Worm (Caenorhabditis elegans): ENCODE results near the gene vamp-7.

DNA sequence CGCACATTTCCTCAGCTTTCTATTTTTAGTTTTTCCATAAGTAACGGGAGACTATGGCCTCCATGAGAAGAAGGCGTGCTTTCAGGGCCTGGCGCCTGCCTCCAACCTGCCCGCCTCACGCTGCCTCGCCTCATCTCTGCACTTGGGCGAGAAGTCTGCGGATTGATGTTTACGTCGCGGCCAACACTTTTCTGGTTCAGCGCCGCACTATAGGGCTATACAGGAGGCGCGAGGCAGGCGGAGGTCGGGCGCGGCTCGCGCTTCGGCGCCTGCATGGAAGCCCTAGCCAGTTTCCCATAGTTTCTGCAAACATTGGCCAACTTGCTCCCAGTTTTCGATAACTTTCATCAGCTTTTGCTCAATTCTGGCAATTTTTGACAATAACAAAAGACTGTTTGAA is 34.7 kb upstream of the vamp-7 start:
- TF ChIP-seq ama-1 (optimal IDR thresholded peaks at IDR 0.05) (no peak), pha-4 (GFP tag; IDR thresholded peaks at IDR 0.05) (peak; percentile 29; the same call in 1 of the 2 replicates), pha-4 (tag; optimal IDR thresholded peaks at IDR 0.05) (no peak), lsy-2 (tag; optimal IDR thresholded peaks at IDR 0.05) (no peak), hlh-30 (tag; optimal IDR thresholded peaks at IDR 0.05; ENCODE audit: insufficient read depth) (no peak), lin-39 (tag; optimal IDR thresholded peaks at IDR 0.05) (no peak), lim-7 (GFP tag; IDR thresholded peaks at IDR 0.05) (no peak), nhr-11 (tag; optimal IDR thresholded peaks at IDR 0.05) (no peak)

Data from whole organism, L4 larva.